Worm (Caenorhabditis elegans) whole organism, mixed stage, embryonic: ENCODE measurements around the gene abhd-5.2.

Experiments used
- flh-1 ChIP-seq: fragments of 200-800 bp; sonication (Bioruptor generic); optimal IDR thresholded peaks from 2 replicates; lab custom pipeline; 2018; ENCODE audit warnings: mild to moderate bottlenecking, missing genetic modification characterization, moderate library complexity, missing compliant biosample characterization
- ham-2 ChIP-seq: fragments of 200-800 bp; sonication (Bioruptor generic); optimal IDR thresholded peaks from 2 replicates; lab custom pipeline; 2018; ENCODE audit warnings: mild to moderate bottlenecking, missing genetic modification characterization, missing compliant biosample characterization
- nhr-12 ChIP-seq: fragments of 150-350 bp; optimal IDR thresholded peaks from 2 replicates; lab custom pipeline; 2014; ENCODE audit warnings: missing biosample characterization, missing genetic modification characterization
- nhr-76 ChIP-seq: sonication (generic microtip); optimal IDR thresholded peaks from 2 replicates; lab custom pipeline; 2017; ENCODE audit warnings: missing biosample characterization, missing genetic modification characterization
- pha-4 ChIP-seq: fragments of 150-350 bp; optimal IDR thresholded peaks from 2 replicates; lab custom pipeline; 2018; ENCODE audit warnings: missing biosample characterization, missing genetic modification reagents, missing genetic modification characterization
- snpc-4 ChIP-seq: fragments of 150-350 bp; optimal IDR thresholded peaks from 2 replicates; lab custom pipeline; 2014; ENCODE audit warnings: missing biosample characterization, missing genetic modification characterization
- unc-120 ChIP-seq: sonication (generic microtip); optimal IDR thresholded peaks from 2 replicates; lab custom pipeline; 2017; ENCODE audit warnings: missing genetic modification characterization, missing compliant biosample characterization; ENCODE audit not compliant: poor library complexity, severe bottlenecking
- unc-62 ChIP-seq: fragments of 150-350 bp; optimal IDR thresholded peaks from 2 replicates; lab custom pipeline; 2014; ENCODE audit warnings: missing biosample characterization, missing genetic modification reagents, missing genetic modification characterization
- ztf-11 ChIP-seq: fragments of 150-350 bp; optimal IDR thresholded peaks from 2 replicates; lab custom pipeline; 2014; ENCODE audit warnings: missing biosample characterization, missing genetic modification characterization

DNA sequence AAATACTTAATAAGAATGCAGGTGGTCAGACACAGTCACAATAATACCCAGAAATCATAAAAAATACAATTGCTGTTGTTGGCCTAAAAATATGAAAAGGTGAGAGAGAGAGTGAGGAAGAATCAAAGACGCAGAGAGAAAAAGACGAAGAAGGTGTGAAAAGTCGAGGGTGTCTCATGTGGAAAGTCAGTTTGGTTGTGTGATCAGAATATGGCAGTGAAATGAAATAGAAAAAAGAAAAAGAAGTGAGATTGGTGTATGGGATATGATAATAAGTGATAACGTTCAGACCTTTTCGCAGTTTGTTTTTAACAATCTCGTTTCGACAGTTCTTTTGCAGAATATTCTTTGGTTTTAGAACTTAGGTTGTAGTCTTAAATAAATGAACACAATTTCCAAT is 37.6 kb upstream of the abhd-5.2 start:
- TF ChIP-seq nhr-76 (tag; lab: Kevin White, UChicago) = no peak
- no peak for TF ChIP-seq flh-1
- TF ChIP-seq unc-62 (GFP tag; lab: Kevin White, UChicago) = no peak
- TF ChIP-seq ztf-11 = no peak
- no peak for TF ChIP-seq pha-4 (tag; lab: Kevin White, UChicago)
- no peak for TF ChIP-seq snpc-4 (tag; lab: Kevin White, UChicago)
- TF ChIP-seq unc-120 (tag; lab: Kevin White, UChicago) = no peak
- no peak for TF ChIP-seq ham-2 (GFP tag; lab: Kevin White, UChicago)
- no peak for TF ChIP-seq nhr-12
